Worm (Caenorhabditis elegans): ENCODE measurements around the gene Y110A2AL.10.

- TF ChIP-seq C06A6.2 (GFP tag; conservative IDR thresholded peaks at IDR 0.05) (no peak), Y67H2A.10 (GFP tag; conservative IDR thresholded peaks at IDR 0.05) (no peak), ceh-79 (tag; optimal IDR thresholded peaks at IDR 0.05) (no peak), ceh-40 (GFP tag; IDR thresholded peaks at IDR 0.05) (no peak), F55B11.4 (tag; optimal IDR thresholded peaks at IDR 0.05; ENCODE audit: borderline replicate concordance, insufficient read depth) (no peak), nfya-1 (tag; optimal IDR thresholded peaks at IDR 0.05; ENCODE audit: borderline replicate concordance, insufficient read depth) (no peak), hsf-1 (GFP tag; IDR thresholded peaks at IDR 0.05) (no peak), egl-44 (GFP tag; IDR thresholded peaks at IDR 0.05) (no peak), nfyb-1 (GFP tag; IDR thresholded peaks at IDR 0.05) (no peak), pha-4 (tag; optimal IDR thresholded peaks at IDR 0.05) (no peak), nhr-27 (tag; optimal IDR thresholded peaks at IDR 0.05) (no peak), snpc-4 (GFP tag; optimal IDR thresholded peaks at IDR 0.05) (no peak), snpc-4 (tag; optimal IDR thresholded peaks at IDR 0.05) (no peak), lir-1 (GFP tag; conservative IDR thresholded peaks at IDR 0.05) (no peak), chd-7 (tag; optimal IDR thresholded peaks at IDR 0.05) (no peak)
These were observed at the start of gene Y110A2AL.10 for ce11 chrII:2871816-2872215.

All from whole organism, young adult.